Worm (Caenorhabditis elegans) whole organism, L3 larva: Measurements from ENCODE around the gene mics-1.

Source experiments
- pha-4 ChIP-seq: fragments of 150-350 bp; optimal IDR thresholded peaks from 2 replicates; lab custom pipeline; 2014; ENCODE audit warnings: missing biosample characterization, missing genetic modification reagents, missing genetic modification characterization
- tbx-2 ChIP-seq: sonication (generic microtip); optimal IDR thresholded peaks from 2 replicates; lab custom pipeline; 2016; ENCODE audit warnings: mild to moderate bottlenecking, missing genetic modification characterization, missing compliant biosample characterization

ce11 chrV:10539114-10539513 lies 39.0 kb downstream of the mics-1 start, which contains the start of gene F25D1.8:
- no peak for TF ChIP-seq pha-4 (tag; lab: Kevin White, UChicago)
- TF ChIP-seq tbx-2 (tag; lab: Kevin White, UChicago), result no peak
